Worm (Caenorhabditis elegans): Measurements from ENCODE around the gene Y43E12A.2.

Gene Y43E12A.2

DNA sequence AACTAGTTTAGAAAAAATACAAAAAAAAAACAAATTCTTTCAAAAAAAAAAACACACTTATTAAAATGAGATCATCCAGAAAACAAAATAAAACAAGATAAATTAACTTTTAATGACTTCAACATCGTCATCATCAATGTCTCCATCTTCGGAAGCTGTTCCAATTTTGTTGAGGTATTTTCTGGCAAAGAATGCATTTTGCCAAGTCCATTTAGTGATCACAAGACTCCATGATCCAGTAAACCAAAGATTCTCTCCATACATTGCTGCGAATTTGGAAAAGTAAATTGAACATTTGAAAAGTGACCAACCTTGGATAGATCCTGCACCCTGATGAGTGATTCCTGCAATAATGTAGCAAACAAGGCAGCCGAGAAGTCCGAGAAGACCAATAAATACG, 48.3 kb downstream of the Y43E12A.2 start:
- TF ChIP-seq unc-62 (GFP tag; optimal IDR thresholded peaks at IDR 0.05 in 1 of 2) (peak in 1 of 2 experiments; percentile 52), unc-62 (tag; optimal IDR thresholded peaks at IDR 0.05) (no peak), nhr-48 (tag; optimal IDR thresholded peaks at IDR 0.05) (no peak), aha-1 (tag) (peak; percentile 61)

ce11 chrIV:11030893-11031292, 49.0 kb downstream of the Y43E12A.2 start, which contains the start of gene hrg-4:
Gene hrg-4 (minus strand): TSS chrIV:11030993.
- TF ChIP-seq rbr-2 (tag; optimal IDR thresholded peaks at IDR 0.05) (no peak), unc-62 (GFP tag; optimal IDR thresholded peaks at IDR 0.05 in 1 of 2) (peak in 1 of 2 experiments; percentile 75), unc-62 (tag; optimal IDR thresholded peaks at IDR 0.05) (no peak), hlh-30 (tag; optimal IDR thresholded peaks at IDR 0.05; ENCODE audit: insufficient read depth) (peak; percentile 26)

- no peak for TF ChIP-seq F37D6.2 (tag; optimal IDR thresholded peaks at IDR 0.05)
- no peak for TF ChIP-seq ZK337.2 (GFP tag; IDR thresholded peaks at IDR 0.05)
- TF ChIP-seq aha-1 (tag): peak; percentile 66
- no peak for TF ChIP-seq tag-97 (GFP tag; IDR thresholded peaks at IDR 0.05)
- no peak for TF ChIP-seq duxl-1 (tag; optimal IDR thresholded peaks at IDR 0.05; ENCODE audit: poor library complexity)
- no peak for TF ChIP-seq daf-19 (GFP tag; conservative IDR thresholded peaks at IDR 0.05)
- TF ChIP-seq skn-1 (tag; optimal IDR thresholded peaks at IDR 0.05): no peak
- no peak for TF ChIP-seq zag-1 (tag; optimal IDR thresholded peaks at IDR 0.05)
- no peak for TF ChIP-seq zfp-2 (tag; optimal IDR thresholded peaks at IDR 0.05)
- TF ChIP-seq nhr-48 (tag; optimal IDR thresholded peaks at IDR 0.05): peak; percentile 3
- no peak for TF ChIP-seq unc-39 (tag; optimal IDR thresholded peaks at IDR 0.05)
- no peak for TF ChIP-seq pha-4 (GFP tag; IDR thresholded peaks at IDR 0.05)
- TF ChIP-seq pha-4 (tag; optimal IDR thresholded peaks at IDR 0.05): no peak
- TF ChIP-seq mep-1 (tag; optimal IDR thresholded peaks at IDR 0.05): peak; percentile 50
- TF ChIP-seq daf-8 (GFP tag; IDR thresholded peaks at IDR 0.05): no peak
- no peak for TF ChIP-seq zfp-3 (GFP tag; conservative IDR thresholded peaks at IDR 0.05)
- no peak for TF ChIP-seq ces-1 (GFP tag; optimal IDR thresholded peaks at IDR 0.05)
- peak; percentile 57 for TF ChIP-seq pqm-1 (tag; optimal IDR thresholded peaks at IDR 0.05)
- TF ChIP-seq lin-29 (GFP tag; IDR thresholded peaks at IDR 0.05): no peak
- no peak for TF ChIP-seq nhr-41 (GFP tag; IDR thresholded peaks at IDR 0.05)
- no peak for TF ChIP-seq nhr-77 (tag; optimal IDR thresholded peaks at IDR 0.05)
- peak; percentile 94 for TF ChIP-seq ztf-7 (tag; optimal IDR thresholded peaks at IDR 0.05)
- TF ChIP-seq nhr-237 (tag; optimal IDR thresholded peaks at IDR 0.05): no peak
- TF ChIP-seq hlh-11 (tag; optimal IDR thresholded peaks at IDR 0.05): peak; percentile 24
- TF ChIP-seq dve-1 (tag; optimal IDR thresholded peaks at IDR 0.05; ENCODE audit: insufficient read depth): peak; percentile 42
- TF ChIP-seq Y105C5A.15 (GFP tag; IDR thresholded peaks at IDR 0.05): no peak
- TF ChIP-seq Y75B8A.6 (GFP tag; IDR thresholded peaks at IDR 0.05): no peak
- TF ChIP-seq arid-1 (GFP tag; conservative IDR thresholded peaks at IDR 0.05): no peak
- TF ChIP-seq ceh-32 (tag; optimal IDR thresholded peaks at IDR 0.05; ENCODE audit: poor library complexity): no peak
- TF ChIP-seq mdt-29 (GFP tag; IDR thresholded peaks at IDR 0.05): no peak
- TF ChIP-seq dmd-6 (GFP tag; IDR thresholded peaks at IDR 0.05): peak; percentile 68
- no peak for TF ChIP-seq ceh-44 (GFP tag; IDR thresholded peaks at IDR 0.05)
- TF ChIP-seq nhr-25 (tag; optimal IDR thresholded peaks at IDR 0.05; ENCODE audit: borderline replicate concordance, insufficient read depth): no peak
- no peak for TF ChIP-seq daf-16 (GFP tag; optimal IDR thresholded peaks at IDR 0.05)
- TF ChIP-seq daf-16 (tag; optimal IDR thresholded peaks at IDR 0.05): peak; percentile 71
- TF ChIP-seq nhr-28 (tag; optimal IDR thresholded peaks at IDR 0.05): peak; percentile 46
- no peak for TF ChIP-seq unc-130 (GFP tag; optimal IDR thresholded peaks at IDR 0.05)
- TF ChIP-seq lin-38 (GFP tag; IDR thresholded peaks at IDR 0.05): no peak
Measured at ce11 chrIV:11031640-11032039, 49.8 kb downstream of the Y43E12A.2 start.

All from whole organism, L4 larva.